Worm (Caenorhabditis elegans) whole organism, L1 larva: ENCODE measurements around the gene F49C5.12.

Experiments used
- C04F5.9 ChIP-seq: sonication (generic microtip); optimal IDR thresholded peaks from 2 replicates; lab custom pipeline; 2016; ENCODE audit warnings: missing genetic modification characterization, missing compliant biosample characterization
- F16B12.6 ChIP-seq: fragments of 150-350 bp; optimal IDR thresholded peaks from 2 replicates; lab custom pipeline; 2014; ENCODE audit warnings: missing biosample characterization, missing genetic modification characterization
- ama-1 ChIP-seq: fragments of 150-350 bp; optimal IDR thresholded peaks from 2 replicates; lab custom pipeline; 2014
- ceh-63 ChIP-seq: fragments of 200-800 bp; sonication (Bioruptor generic); optimal IDR thresholded peaks from 2 replicates; lab custom pipeline; 2018; ENCODE audit warnings: mild to moderate bottlenecking, missing genetic modification characterization, missing compliant biosample characterization
- ceh-8 ChIP-seq: fragments of 200-800 bp; sonication (Bioruptor generic); optimal IDR thresholded peaks from 2 replicates; lab custom pipeline; 2018; ENCODE audit warnings: mild to moderate bottlenecking, missing genetic modification characterization, moderate library complexity, missing compliant biosample characterization
- ceh-90 ChIP-seq: sonication (generic microtip); optimal IDR thresholded peaks from 2 replicates; lab custom pipeline; 2016; ENCODE audit warnings: missing genetic modification characterization, missing compliant biosample characterization
- dpl-1 ChIP-seq, 3 experiments: fragments of 150-350 bp in 2 of 3; sonication (generic microtip) in 1 of 3; optimal IDR thresholded peaks; 2 replicates each; lab custom pipeline; 2014 to 2017; ENCODE audit warnings: missing biosample characterization in 3 of 3, missing genetic modification characterization in 3 of 3, missing genetic modification reagents in 3 of 3
- dsc-1 ChIP-seq: sonication (generic microtip); optimal IDR thresholded peaks from 2 replicates; lab custom pipeline; 2016; ENCODE audit warnings: mild to moderate bottlenecking, missing genetic modification characterization, missing compliant biosample characterization
- efl-1 ChIP-seq, 4 experiments: fragments of 150-350 bp; optimal IDR thresholded peaks in 3 of 4; peaks in 1 of 4; 1 replicate in 1 of 4; 2 replicates in 3 of 4; lab custom pipeline; 2014; ENCODE audit warnings: missing biosample characterization in 2 of 4, missing genetic modification characterization in 2 of 4, missing genetic modification reagents in 2 of 4
- egl-13 ChIP-seq: sonication (generic microtip); optimal IDR thresholded peaks from 2 replicates; lab custom pipeline; 2016; ENCODE audit warnings: missing genotype, missing genetic modification reagents, missing genetic modification characterization, missing compliant biosample characterization
- elt-2 ChIP-seq: sonication (generic microtip); optimal IDR thresholded peaks from 2 replicates; lab custom pipeline; 2016; ENCODE audit warnings: missing genetic modification characterization, mild to moderate bottlenecking, inconsistent platforms, missing compliant biosample characterization, missing genetic modification reagents
- fos-1 ChIP-seq: fragments of 150-350 bp; optimal IDR thresholded peaks from 2 replicates; lab custom pipeline; 2014; ENCODE audit warnings: missing biosample characterization, missing genetic modification characterization
- grh-1 ChIP-seq: fragments of 200-800 bp; sonication (Bioruptor generic); IDR thresholded peaks from 2 replicates; pipeline ENCODE4 v1.3.6; 2022; ENCODE audit warnings: missing genetic modification reagents, missing genetic modification characterization, missing compliant biosample characterization
- hlh-4 ChIP-seq: sonication (generic microtip); optimal IDR thresholded peaks from 2 replicates; lab custom pipeline; 2016; ENCODE audit warnings: mild to moderate bottlenecking, missing genetic modification characterization, missing compliant biosample characterization
- hpl-2 ChIP-seq: fragments of 150-350 bp; optimal IDR thresholded peaks from 2 replicates; lab custom pipeline; 2014; ENCODE audit warnings: missing biosample characterization, missing genetic modification reagents, missing genetic modification characterization
- isw-1 ChIP-seq: fragments of 200-800 bp; sonication (Bioruptor generic); IDR thresholded peaks from 2 replicates; pipeline ENCODE4 v1.3.6; 2022; ENCODE audit warnings: missing genetic modification characterization, missing compliant biosample characterization
- jun-1 ChIP-seq: fragments of 150-350 bp; optimal IDR thresholded peaks from 2 replicates; lab custom pipeline; 2014; ENCODE audit warnings: missing biosample characterization, missing genetic modification reagents, missing genetic modification characterization
- lin-15B ChIP-seq: fragments of 150-350 bp; sonication (generic microtip); optimal IDR thresholded peaks from 3 replicates; lab custom pipeline; 2014; ENCODE audit warnings: missing biosample characterization, missing genetic modification characterization
- lir-3 ChIP-seq: sonication (generic microtip); optimal IDR thresholded peaks from 2 replicates; lab custom pipeline; 2016; ENCODE audit warnings: mild to moderate bottlenecking, missing genetic modification characterization, moderate library complexity, missing compliant biosample characterization; ENCODE audit not compliant: poor library complexity
- lsy-2 ChIP-seq, 2 experiments: fragments of 150-350 bp; optimal IDR thresholded peaks; 2 replicates each; lab custom pipeline; 2014; ENCODE audit warnings: missing biosample characterization in 2 of 2, missing genetic modification characterization in 2 of 2
- mab-9 ChIP-seq: fragments of 200-800 bp; sonication (Bioruptor generic); IDR thresholded peaks from 2 replicates; pipeline ENCODE4 v1.3.6; 2022; ENCODE audit warnings: missing genetic modification reagents, missing genetic modification characterization, missing compliant biosample characterization
- mdl-1 ChIP-seq, 2 experiments: fragments of 150-350 bp; optimal IDR thresholded peaks; 2 replicates each; lab custom pipeline; 2014 to 2017; ENCODE audit warnings: missing biosample characterization in 2 of 2, missing genetic modification characterization in 2 of 2, inconsistent platforms in 1 of 2
- mef-2 ChIP-seq: fragments of 150-350 bp; optimal IDR thresholded peaks from 2 replicates; lab custom pipeline; 2014; ENCODE audit warnings: missing biosample characterization, missing genetic modification characterization
- nhr-12 ChIP-seq: sonication (generic microtip); optimal IDR thresholded peaks from 2 replicates; lab custom pipeline; 2017; ENCODE audit warnings: missing biosample characterization, missing genetic modification characterization
- nhr-20 ChIP-seq: sonication (generic microtip); optimal IDR thresholded peaks from 2 replicates; lab custom pipeline; 2016; ENCODE audit warnings: mild to moderate bottlenecking, missing genetic modification characterization, missing compliant biosample characterization
- nhr-237 ChIP-seq: fragments of 150-350 bp; optimal IDR thresholded peaks from 2 replicates; lab custom pipeline; 2014; ENCODE audit warnings: missing biosample characterization, missing genetic modification characterization
- nhr-47 ChIP-seq: sonication (generic microtip); optimal IDR thresholded peaks from 2 replicates; lab custom pipeline; 2016; ENCODE audit warnings: mild to moderate bottlenecking, missing genetic modification characterization, moderate library complexity, missing compliant biosample characterization
- nhr-71 ChIP-seq: sonication (generic microtip); optimal IDR thresholded peaks from 2 replicates; lab custom pipeline; 2016; ENCODE audit warnings: mild to moderate bottlenecking, missing genetic modification characterization, moderate library complexity, missing compliant biosample characterization
- nhr-76 ChIP-seq: sonication (generic microtip); optimal IDR thresholded peaks from 2 replicates; lab custom pipeline; 2017; ENCODE audit warnings: missing biosample characterization, missing genetic modification characterization
- nhr-84 ChIP-seq: sonication (generic microtip); optimal IDR thresholded peaks from 2 replicates; lab custom pipeline; 2017; ENCODE audit warnings: missing biosample characterization, missing genetic modification characterization
- nhr-85 ChIP-seq: sonication (generic microtip); peaks from one replicate; lab custom pipeline; 2016; ENCODE audit warnings: missing genetic modification characterization, inconsistent platforms, missing compliant biosample characterization
- pag-3 ChIP-seq: sonication (generic microtip); optimal IDR thresholded peaks from 2 replicates; lab custom pipeline; 2017; ENCODE audit warnings: missing genetic modification characterization, mild to moderate bottlenecking, missing compliant biosample characterization, antibody characterized with exemption, borderline replicate concordance; ENCODE audit not compliant: insufficient read depth
- pax-3 ChIP-seq: fragments of 200-800 bp; sonication (Bioruptor generic); optimal IDR thresholded peaks from 2 replicates; lab custom pipeline; 2018; ENCODE audit warnings: mild to moderate bottlenecking, missing genetic modification characterization, moderate library complexity, missing compliant biosample characterization
- skn-1 ChIP-seq: fragments of 150-350 bp; optimal IDR thresholded peaks from 2 replicates; lab custom pipeline; 2014; ENCODE audit warnings: missing biosample characterization, missing genetic modification characterization
- sox-4 ChIP-seq: sonication (generic microtip); optimal IDR thresholded peaks from 2 replicates; lab custom pipeline; 2016; ENCODE audit warnings: missing genetic modification characterization, missing compliant biosample characterization
- sup-37 ChIP-seq: fragments of 200-800 bp; sonication (Bioruptor generic); optimal IDR thresholded peaks from 2 replicates; lab custom pipeline; 2018; ENCODE audit warnings: mild to moderate bottlenecking, missing genetic modification characterization, missing compliant biosample characterization
- swsn-7 ChIP-seq: sonication (generic microtip); optimal IDR thresholded peaks from 2 replicates; lab custom pipeline; 2016; ENCODE audit warnings: missing genetic modification characterization, missing compliant biosample characterization
- unc-98 ChIP-seq: fragments of 200-800 bp; sonication (Bioruptor generic); IDR thresholded peaks from 2 replicates; pipeline ENCODE4 v1.3.6; 2022; ENCODE audit warnings: missing genetic modification characterization, missing compliant biosample characterization
- xbp-1 ChIP-seq: sonication (generic microtip); optimal IDR thresholded peaks from 2 replicates; lab custom pipeline; 2016; ENCODE audit warnings: missing genetic modification characterization, missing compliant biosample characterization
- ztf-4 ChIP-seq: fragments of 150-350 bp; optimal IDR thresholded peaks from 2 replicates; lab custom pipeline; 2014; ENCODE audit warnings: missing biosample characterization, missing genetic modification characterization

The F49C5.12 gene

ce11 chrII:12560210-12560609 lies at the start of gene F49C5.12:
F49C5.12 (minus strand) TSS chrII:12560310.
- TF ChIP-seq jun-1 (tag; lab: Kevin White, UChicago) = no peak
- TF ChIP-seq nhr-12 (tag; lab: Kevin White, UChicago) = no peak
- no peak for TF ChIP-seq nhr-20 (tag; lab: Kevin White, UChicago)
- TF ChIP-seq lsy-2 (tag; optimal IDR thresholded peaks at IDR 0.05; lab: Kevin White, UChicago) = no peak
- TF ChIP-seq pax-3 (tag; lab: Kevin White, UChicago) = no peak
- no peak for TF ChIP-seq ztf-4
- no peak for TF ChIP-seq mab-9 (GFP tag; lab: Robert Waterston, UW)
- TF ChIP-seq ceh-63 (GFP tag; lab: Kevin White, UChicago) = no peak
- TF ChIP-seq sox-4 (tag; lab: Kevin White, UChicago) = no peak
- no peak for TF ChIP-seq dpl-1 (GFP tag; optimal IDR thresholded peaks at IDR 0.05; lab: Kevin White, UChicago)
- no peak for TF ChIP-seq dsc-1 (tag; lab: Kevin White, UChicago)
- TF ChIP-seq mdl-1 (tag; optimal IDR thresholded peaks at IDR 0.05; lab: Kevin White, UChicago) = no peak
- TF ChIP-seq elt-2 = no peak
- TF ChIP-seq lir-3 = no peak
- no peak for TF ChIP-seq ama-1 (lab: Kevin White, UChicago)
- TF ChIP-seq efl-1 (optimal IDR thresholded peaks at IDR 0.05; lab: Kevin White, UChicago) = no peak
- no peak for TF ChIP-seq efl-1 (GFP tag; optimal IDR thresholded peaks at IDR 0.05 in 1 of 2; lab: Kevin White, UChicago)
- no peak for TF ChIP-seq F16B12.6 (tag; lab: Kevin White, UChicago)
- TF ChIP-seq egl-13 (tag; lab: Kevin White, UChicago) = no peak

- TF ChIP-seq ceh-63 (GFP tag; lab: Kevin White, UChicago) = no peak
- TF ChIP-seq isw-1 = no peak
- TF ChIP-seq hpl-2 (GFP tag; lab: Kevin White, UChicago) = no peak
- no peak for TF ChIP-seq jun-1 (tag; lab: Kevin White, UChicago)
- TF ChIP-seq dsc-1 (tag; lab: Kevin White, UChicago) = no peak
- TF ChIP-seq unc-98 (GFP tag; lab: Robert Waterston, UW) = no peak
- no peak for TF ChIP-seq lsy-2 (tag; optimal IDR thresholded peaks at IDR 0.05; lab: Kevin White, UChicago)
- no peak for TF ChIP-seq sup-37 (GFP tag; lab: Kevin White, UChicago)
- TF ChIP-seq mab-9 (GFP tag; lab: Robert Waterston, UW) = no peak
- no peak for TF ChIP-seq fos-1 (tag; lab: Kevin White, UChicago)
- TF ChIP-seq efl-1 (optimal IDR thresholded peaks at IDR 0.05; lab: Kevin White, UChicago) = no peak
- no peak for TF ChIP-seq efl-1 (GFP tag; optimal IDR thresholded peaks at IDR 0.05 in 1 of 2; lab: Kevin White, UChicago)
Measured at ce11 chrII:12608653-12609052, 48.5 kb upstream of the F49C5.12 start, which contains the start of gene Y38E10A.9. Y38E10A.9 (plus strand) TSS chrII:12608953.

- TF ChIP-seq lir-3 (no peak), dsc-1 (tag; lab: Kevin White, UChicago) (peak; percentile 19)
Measured at ce11 chrII:12606900-12607299, 46.8 kb upstream of the F49C5.12 start, which contains the start of gene Y38E10A.8. Y38E10A.8 (plus strand) TSS chrII:12607200.

ce11 chrII:12606108-12606507 lies 46.0 kb upstream of the F49C5.12 start:
- TF ChIP-seq ceh-90 (tag; lab: Kevin White, UChicago) = no peak
- TF ChIP-seq swsn-7 (tag; lab: Kevin White, UChicago) = no peak
- TF ChIP-seq nhr-237 (tag; lab: Kevin White, UChicago) = no peak
- no peak for TF ChIP-seq lsy-2 (tag; optimal IDR thresholded peaks at IDR 0.05; lab: Kevin White, UChicago)
- TF ChIP-seq lin-15B = no peak
- no peak for TF ChIP-seq jun-1 (tag; lab: Kevin White, UChicago)
- no peak for TF ChIP-seq grh-1 (GFP tag; lab: Robert Waterston, UW)
- TF ChIP-seq C04F5.9 (tag; lab: Kevin White, UChicago) = no peak
- TF ChIP-seq ztf-4 = no peak

ce11 chrII:12603667-12604621 lies 43.8 kb upstream of the F49C5.12 start, which contains the start of the genes ceh-100 and lips-15:
ceh-100 (minus strand) TSS chrII:12603680.
lips-15 (plus strand) TSS chrII:12604386.
- TF ChIP-seq F16B12.6 (tag; lab: Kevin White, UChicago) = no peak
- TF ChIP-seq ceh-8 = no peak
- TF ChIP-seq hlh-4 (tag; lab: Kevin White, UChicago) = no peak
- TF ChIP-seq nhr-76 (tag; lab: Kevin White, UChicago) = no peak
- no peak for TF ChIP-seq nhr-47
- no peak for TF ChIP-seq ceh-63 (GFP tag; lab: Kevin White, UChicago)
- no peak for TF ChIP-seq mef-2 (tag; lab: Kevin White, UChicago)
- no peak for TF ChIP-seq mdl-1 (tag; optimal IDR thresholded peaks at IDR 0.05; lab: Kevin White, UChicago)
- peak; percentile 17 for TF ChIP-seq skn-1
- TF ChIP-seq lir-3 = no peak
- no peak for TF ChIP-seq C04F5.9 (tag; lab: Kevin White, UChicago)
- TF ChIP-seq nhr-84 = no peak
- TF ChIP-seq nhr-85 = peak; percentile 62
- no peak for TF ChIP-seq pag-3 (tag; lab: Kevin White, UChicago)
- TF ChIP-seq hpl-2 (GFP tag; lab: Kevin White, UChicago) = no peak
- no peak for TF ChIP-seq xbp-1 (tag; lab: Kevin White, UChicago)
- no peak for TF ChIP-seq ztf-4
- TF ChIP-seq nhr-71 = no peak
